Worm (Caenorhabditis elegans) whole organism, dauer: ENCODE data around the gene sul-1.

ENCODE experiments used
- unc-62 ChIP-seq: sonication (generic microtip); optimal IDR thresholded peaks from 2 replicates; lab custom pipeline; 2017; ENCODE audit warnings: missing biosample characterization, missing genetic modification reagents, missing genetic modification characterization

Gene sul-1

ce11 chrX:3235358-3235816, 35.3 kb downstream of the sul-1 start, which contains the start of gene F28B4.3:
Gene F28B4.3 (minus strand): TSS chrX:3235408.
- TF ChIP-seq unc-62 (GFP tag; lab: Kevin White, UChicago), result no peak

DNA sequence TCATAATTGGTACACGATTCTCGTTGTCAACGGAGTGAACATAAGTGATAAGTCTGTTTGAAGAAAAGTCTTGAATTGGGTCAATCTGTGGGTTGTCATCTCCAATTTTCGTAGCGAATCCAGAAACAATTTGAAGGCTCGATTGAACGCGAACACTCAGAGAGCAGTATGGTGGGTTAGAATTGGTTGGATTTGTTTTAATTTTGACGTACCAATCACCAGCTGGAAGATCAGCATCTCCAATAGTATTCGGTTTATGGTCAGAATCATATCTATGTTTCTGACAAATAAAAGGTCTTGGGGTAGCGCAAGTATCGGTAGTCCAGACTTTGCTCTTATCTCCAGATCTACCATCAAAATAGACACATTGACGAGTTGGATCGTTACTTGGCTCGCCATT, 40.1 kb downstream of the sul-1 start:
- TF ChIP-seq unc-62 (GFP tag; lab: Kevin White, UChicago), result no peak

DNA sequence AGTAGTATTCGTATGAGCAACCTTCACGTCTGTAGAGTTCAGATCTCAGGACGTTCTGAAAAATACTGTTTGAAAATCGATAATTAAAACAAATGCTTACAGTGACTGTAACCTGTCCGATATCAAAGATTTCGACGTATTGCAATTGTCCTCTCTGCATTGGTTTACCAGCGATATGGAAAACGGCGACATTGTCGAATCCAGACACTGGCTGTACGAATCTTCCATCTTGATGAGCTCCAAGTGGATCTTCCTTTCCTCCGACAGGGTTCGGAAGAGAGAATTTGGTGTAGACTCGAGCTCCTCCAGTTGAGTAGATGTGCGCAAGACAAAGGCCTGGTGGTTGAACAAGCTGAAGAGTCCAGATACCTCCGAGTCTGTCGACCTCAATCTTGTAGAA, 42.0 kb downstream of the sul-1 start:
- TF ChIP-seq unc-62 (GFP tag; lab: Kevin White, UChicago), result no peak

- no peak for TF ChIP-seq unc-62 (GFP tag; lab: Kevin White, UChicago)
These were observed 44.1 kb downstream of the sul-1 start for ce11 chrX:3226348-3227229.

DNA sequence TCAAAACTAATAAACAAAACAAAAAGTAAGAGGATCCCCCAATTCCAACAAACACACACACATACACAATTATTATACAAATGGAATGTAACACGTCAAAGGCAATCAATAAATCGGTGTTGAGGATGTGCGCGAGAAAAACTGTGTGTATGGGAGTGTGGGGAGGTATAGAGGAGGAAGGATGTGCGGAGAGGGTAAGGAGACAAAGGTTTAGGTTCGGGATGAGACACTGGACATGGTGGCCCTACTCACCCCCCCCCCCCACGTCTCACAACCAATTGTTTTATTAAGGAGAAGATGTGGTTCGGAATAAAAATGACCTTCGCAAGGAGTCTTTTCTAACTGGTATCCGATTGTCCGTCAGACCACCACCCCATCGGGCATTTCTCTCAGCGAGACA, 47.6 kb downstream of the sul-1 start:
- no peak for TF ChIP-seq unc-62 (GFP tag; lab: Kevin White, UChicago)

DNA sequence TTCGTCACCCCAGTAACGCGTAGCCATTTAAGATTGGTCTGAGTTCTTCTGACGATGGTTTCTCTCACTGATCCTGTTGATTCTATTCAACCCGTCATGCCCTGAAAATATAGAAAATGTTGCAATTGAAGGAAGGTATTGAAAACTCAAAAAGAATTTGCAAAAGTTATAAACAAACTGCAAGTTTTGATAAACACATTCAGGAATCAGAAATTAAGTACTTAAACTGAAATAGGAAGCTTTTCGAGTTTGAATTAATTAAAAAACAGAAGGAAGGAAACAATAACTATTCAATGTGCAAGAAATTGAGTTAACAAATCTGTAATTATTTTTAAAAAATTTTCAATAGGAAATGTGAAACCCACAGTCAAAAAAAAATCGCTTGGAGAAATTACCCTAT, 50.4 kb downstream of the sul-1 start, which contains the start of gene rgl-1:
TSS of gene rgl-1 (minus strand) at position 101 of the 400 bp plus-strand sequence.
- no peak for TF ChIP-seq unc-62 (GFP tag; lab: Kevin White, UChicago)

DNA sequence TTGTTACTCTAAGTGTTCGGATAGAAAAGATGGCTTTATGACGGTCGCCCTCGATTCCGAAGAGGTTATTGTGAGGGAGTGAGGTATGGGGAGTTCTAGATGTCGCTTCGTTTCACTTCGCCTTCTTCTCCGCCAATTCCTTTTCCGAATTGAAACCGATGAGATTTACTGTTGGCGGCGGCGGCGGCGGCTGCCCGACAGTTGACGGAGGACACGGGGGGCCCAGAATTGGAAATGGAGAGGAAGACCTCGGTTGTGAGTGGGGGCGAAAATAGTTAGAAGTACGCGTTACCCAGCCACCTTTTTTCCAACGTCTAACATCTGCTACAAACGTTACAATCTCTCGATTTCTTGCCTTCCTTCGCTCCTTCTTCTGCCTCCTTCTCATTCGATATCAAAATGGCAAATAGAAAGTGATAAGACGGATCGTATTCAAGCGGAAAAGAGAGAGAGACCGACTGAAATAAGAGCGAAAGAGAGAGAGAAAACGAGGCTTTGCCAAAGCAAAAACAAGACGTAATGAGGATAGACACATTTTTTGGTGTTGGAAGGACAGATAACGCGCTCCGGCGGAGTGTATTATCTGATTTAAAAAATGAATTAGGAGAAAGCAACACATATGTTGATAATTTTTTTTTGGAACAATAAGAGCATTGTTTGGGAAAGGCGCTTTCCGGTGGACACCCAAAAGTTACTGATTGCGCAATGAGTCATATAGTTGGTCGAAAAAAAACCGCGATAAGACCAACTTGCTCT, 52.5 kb downstream of the sul-1 start:
- TF ChIP-seq unc-62 (GFP tag; lab: Kevin White, UChicago), result no peak
